Fruit fly (Drosophila melanogaster) whole organism, embryonic: Measurements from ENCODE around the gene CG5435.
A peak's percentile ranks its signal among the peaks of the same experiment; 100 is the strongest.

ENCODE experiments used
- Aef1 ChIP-seq: fragments of 200-800 bp; sonication (Bioruptor generic); IDR thresholded peaks from 3 replicates; pipeline ENCODE4 v1.3.6; 2022; ENCODE audit warnings: missing biosample characterization, missing genetic modification characterization
- CG10431 ChIP-seq: fragments of 200-800 bp; sonication (Bioruptor generic); optimal IDR thresholded peaks from 3 replicates; lab custom pipeline; 2018; ENCODE audit warnings: missing biosample characterization, mild to moderate bottlenecking, missing genetic modification characterization
- CG12219 ChIP-seq: fragments of 200-800 bp; sonication (Bioruptor generic); optimal IDR thresholded peaks from 3 replicates; lab custom pipeline; 2018; ENCODE audit warnings: missing biosample characterization, mild to moderate bottlenecking, missing genetic modification characterization
- CG12659 ChIP-seq: fragments of 200-800 bp; sonication (Bioruptor generic); optimal IDR thresholded peaks from 3 replicates; lab custom pipeline; 2017; ENCODE audit warnings: mild to moderate bottlenecking, missing biosample characterization, missing genetic modification reagents, missing genetic modification characterization
- CG14965 ChIP-seq: fragments of 200-800 bp; sonication (Bioruptor generic); optimal IDR thresholded peaks from 2 replicates; lab custom pipeline; 2016; ENCODE audit warnings: missing biosample characterization, missing genetic modification characterization, borderline replicate concordance
- CG15073 ChIP-seq: fragments of 200-800 bp; sonication (Bioruptor generic); optimal IDR thresholded peaks from 2 replicates; lab custom pipeline; 2016; ENCODE audit warnings: missing biosample characterization, missing genetic modification characterization
- CG15269 ChIP-seq: fragments of 200-800 bp; sonication (Bioruptor generic); optimal IDR thresholded peaks from 2 replicates; lab custom pipeline; 2018; ENCODE audit warnings: missing biosample characterization, mild to moderate bottlenecking, missing genetic modification characterization, moderate library complexity
- CG15601 ChIP-seq: fragments of 200-800 bp; sonication (Bioruptor generic); optimal IDR thresholded peaks from 3 replicates; lab custom pipeline; 2019; ENCODE audit warnings: missing biosample characterization, mild to moderate bottlenecking, missing genetic modification characterization, moderate library complexity
- CG18599 ChIP-seq: fragments of 200-800 bp; sonication (Bioruptor generic); optimal IDR thresholded peaks from 3 replicates; lab custom pipeline; 2017; ENCODE audit warnings: missing biosample characterization, missing genetic modification characterization, mild to moderate bottlenecking, moderate library complexity, missing genetic modification reagents
- CG31441 ChIP-seq: fragments of 200-800 bp; sonication (Bioruptor generic); IDR thresholded peaks from 2 replicates; pipeline ENCODE4 v1.3.6; 2022; ENCODE audit warnings: missing biosample characterization, missing genetic modification characterization
- CG42726 ChIP-seq: fragments of 200-800 bp; sonication (Bioruptor generic); IDR thresholded peaks from 2 replicates; pipeline ENCODE4 v1.3.6; 2022; ENCODE audit warnings: missing biosample characterization, missing genetic modification characterization; ENCODE audit not compliant: partially characterized antibody
- CG5245 ChIP-seq: fragments of 200-800 bp; sonication (Bioruptor generic); optimal IDR thresholded peaks from 3 replicates; lab custom pipeline; 2016; ENCODE audit warnings: missing biosample characterization, missing genetic modification characterization
- CG6175 ChIP-seq: fragments of 200-800 bp; sonication (Bioruptor generic); IDR thresholded peaks from 3 replicates; pipeline ENCODE4 v1.3.6; 2022; ENCODE audit warnings: missing biosample characterization, missing genetic modification characterization
- CG6689 ChIP-seq: fragments of 200-800 bp; sonication (Bioruptor generic); IDR thresholded peaks from 2 replicates; pipeline ENCODE4 v1.3.6; 2022; ENCODE audit warnings: missing biosample characterization, missing genetic modification characterization
- CG7839 ChIP-seq: fragments of 200-800 bp; sonication (Bioruptor generic); optimal IDR thresholded peaks from 3 replicates; lab custom pipeline; 2018; ENCODE audit warnings: missing biosample characterization, mild to moderate bottlenecking, missing genetic modification characterization, moderate library complexity
- CG7928 ChIP-seq: fragments of 200-800 bp; sonication (Bioruptor generic); optimal IDR thresholded peaks from 2 replicates; lab custom pipeline; 2017; ENCODE audit warnings: missing biosample characterization, mild to moderate bottlenecking, missing genetic modification characterization
- CG8290 ChIP-seq, 3 experiments: fragments of 200-800 bp; sonication (Bioruptor generic); optimal IDR thresholded peaks; 2 replicates each; lab custom pipeline; 2016 to 2019; ENCODE audit warnings: missing biosample characterization in 3 of 3, missing genetic modification characterization in 3 of 3, mild to moderate bottlenecking in 2 of 3, moderate library complexity in 1 of 3
- CG8944 ChIP-seq: fragments of 200-800 bp; sonication (Bioruptor generic); optimal IDR thresholded peaks from 3 replicates; lab custom pipeline; 2016; ENCODE audit warnings: missing biosample characterization, missing genetic modification characterization
- CG9932 ChIP-seq: fragments of 200-800 bp; sonication (Bioruptor generic); IDR thresholded peaks from 2 replicates; pipeline ENCODE4 v1.3.6; 2022; ENCODE audit warnings: missing biosample characterization, missing genetic modification characterization
- Deaf1 ChIP-seq: fragments of 200-800 bp; optimal IDR thresholded peaks from 3 replicates; lab custom pipeline; 2019; ENCODE audit warnings: missing biosample characterization, mild to moderate bottlenecking, missing genetic modification characterization, moderate library complexity
- E2f1 ChIP-seq: fragments of 200-800 bp; sonication (Bioruptor generic); IDR thresholded peaks from 2 replicates; pipeline ENCODE4 v1.3.6; 2022; ENCODE audit warnings: missing biosample characterization, missing genetic modification characterization
- Fer1 ChIP-seq: fragments of 200-800 bp; sonication (Bioruptor generic); optimal IDR thresholded peaks from 2 replicates; lab custom pipeline; 2017; ENCODE audit warnings: missing biosample characterization, mild to moderate bottlenecking, missing genetic modification characterization
- Lim3 ChIP-seq: fragments of 200-800 bp; sonication (Bioruptor generic); IDR thresholded peaks from 2 replicates; pipeline ENCODE4 v1.3.6; 2022; ENCODE audit warnings: missing biosample characterization, missing genetic modification characterization
- MBD-R2 ChIP-seq: fragments of 200-800 bp; sonication (Bioruptor generic); IDR thresholded peaks from 2 replicates; pipeline ENCODE4 v1.3.6; 2022; ENCODE audit warnings: missing biosample characterization, missing genetic modification characterization
- Meics ChIP-seq: fragments of 200-800 bp; sonication (Bioruptor generic); optimal IDR thresholded peaks from 2 replicates; lab custom pipeline; 2017; ENCODE audit warnings: missing biosample characterization, mild to moderate bottlenecking, missing genetic modification characterization
- Opbp ChIP-seq: fragments of 200-800 bp; sonication (Bioruptor generic); IDR thresholded peaks from 3 replicates; pipeline ENCODE4 v1.3.6; 2022; ENCODE audit warnings: missing biosample characterization, missing genetic modification characterization; ENCODE audit not compliant: partially characterized antibody
- PHDP ChIP-seq: fragments of 200-800 bp; sonication (Bioruptor generic); optimal IDR thresholded peaks from 3 replicates; lab custom pipeline; 2018; ENCODE audit warnings: missing biosample characterization, mild to moderate bottlenecking, missing genetic modification characterization, moderate library complexity
- Rfx ChIP-seq: fragments of 200-800 bp; sonication (Bioruptor generic); IDR thresholded peaks from 2 replicates; pipeline ENCODE4 v1.3.6; 2022; ENCODE audit warnings: missing biosample characterization, missing genetic modification characterization
- Sox100B ChIP-seq: fragments of 200-800 bp; sonication (Bioruptor generic); optimal IDR thresholded peaks from 3 replicates; lab custom pipeline; 2018; ENCODE audit warnings: missing biosample characterization, mild to moderate bottlenecking, missing genetic modification characterization
- amos ChIP-seq: fragments of 200-800 bp; sonication (Bioruptor generic); IDR thresholded peaks from 2 replicates; pipeline ENCODE4 v1.3.6; 2022; ENCODE audit warnings: missing biosample characterization, missing genetic modification characterization; ENCODE audit not compliant: partially characterized antibody
- ash1 ChIP-seq: fragments of 200-800 bp; sonication (Bioruptor generic); optimal IDR thresholded peaks from 2 replicates; lab custom pipeline; 2018; ENCODE audit warnings: missing biosample characterization, mild to moderate bottlenecking, missing genetic modification characterization
- ato ChIP-seq: fragments of 200-800 bp; sonication (Bioruptor generic); IDR thresholded peaks from 2 replicates; pipeline ENCODE4 v1.3.6; 2022; ENCODE audit warnings: missing biosample characterization, missing genetic modification characterization; ENCODE audit not compliant: partially characterized antibody
- az2 ChIP-seq: fragments of 200-800 bp; sonication (Bioruptor generic); optimal IDR thresholded peaks from 3 replicates; lab custom pipeline; 2016; ENCODE audit warnings: missing biosample characterization, missing genetic modification characterization
- chif ChIP-seq, 2 experiments: fragments of 200-800 bp; sonication (Bioruptor generic); optimal IDR thresholded peaks; 3 replicates each; lab custom pipeline; 2016; ENCODE audit warnings: missing biosample characterization in 2 of 2, missing genetic modification characterization in 2 of 2
- chn ChIP-seq: fragments of 200-800 bp; sonication (Bioruptor generic); optimal IDR thresholded peaks from 2 replicates; lab custom pipeline; 2016; ENCODE audit warnings: missing biosample characterization, missing genetic modification characterization
- dati ChIP-seq: fragments of 200-800 bp; sonication (Bioruptor generic); IDR thresholded peaks from 2 replicates; pipeline ENCODE4 v1.3.6; 2022; ENCODE audit warnings: missing biosample characterization, missing genetic modification characterization
- dm ChIP-seq: fragments of 200-800 bp; sonication (Bioruptor generic); optimal IDR thresholded peaks from 3 replicates; lab custom pipeline; 2016; ENCODE audit warnings: missing biosample characterization, missing genetic modification characterization
- en ChIP-seq: fragments of 200-800 bp; sonication (Bioruptor generic); optimal IDR thresholded peaks from 2 replicates; lab custom pipeline; 2016; ENCODE audit warnings: missing biosample characterization, missing genetic modification characterization
- gem ChIP-seq: fragments of 200-800 bp; sonication (Bioruptor generic); optimal IDR thresholded peaks from 2 replicates; lab custom pipeline; 2019; ENCODE audit warnings: missing biosample characterization, mild to moderate bottlenecking, missing genetic modification characterization, moderate library complexity
- gfzf ChIP-seq: fragments of 200-800 bp; sonication (Bioruptor generic); optimal IDR thresholded peaks from 2 replicates; lab custom pipeline; 2016; ENCODE audit warnings: missing biosample characterization, mild to moderate bottlenecking, missing genetic modification characterization, moderate library complexity
- ind ChIP-seq: fragments of 200-800 bp; sonication (Bioruptor generic); optimal IDR thresholded peaks from 3 replicates; lab custom pipeline; 2016; ENCODE audit warnings: missing biosample characterization, missing genetic modification characterization
- knrl ChIP-seq: fragments of 200-800 bp; sonication (Bioruptor generic); IDR thresholded peaks from 3 replicates; pipeline ENCODE4 v1.3.6; 2022; ENCODE audit warnings: missing biosample characterization, missing genetic modification characterization; ENCODE audit not compliant: partially characterized antibody
- lilli ChIP-seq: fragments of 200-800 bp; sonication (Bioruptor generic); optimal IDR thresholded peaks from 3 replicates; lab custom pipeline; 2016; ENCODE audit warnings: missing biosample characterization, missing genetic modification characterization
- lola ChIP-seq, 3 experiments: fragments of >200 bp in 2 of 3; fragments of 200-800 bp in 1 of 3; sonication (Bioruptor generic) in 1 of 3; optimal IDR thresholded peaks; 2 replicates each; lab custom pipeline; 2017 to 2019; ENCODE audit warnings: missing biosample characterization in 3 of 3, missing genetic modification characterization in 3 of 3, mild to moderate bottlenecking in 1 of 3, moderate library complexity in 1 of 3
- sug ChIP-seq: fragments of 200-800 bp; optimal IDR thresholded peaks from 2 replicates; lab custom pipeline; 2019; ENCODE audit warnings: missing biosample characterization, mild to moderate bottlenecking, missing genetic modification characterization, moderate library complexity
- unpg ChIP-seq: fragments of 200-800 bp; sonication (Bioruptor generic); optimal IDR thresholded peaks from 3 replicates; lab custom pipeline; 2018; ENCODE audit warnings: missing biosample characterization, mild to moderate bottlenecking, missing genetic modification characterization, moderate library complexity
- z ChIP-seq: fragments of 200-800 bp; sonication (Bioruptor generic); IDR thresholded peaks from 3 replicates; pipeline ENCODE4 v1.3.6; 2022; ENCODE audit warnings: missing biosample characterization, missing genetic modification characterization

Gene CG5435

dm6 chr2L:12421793-12422691 lies 8.7 kb downstream of the CG5435 start (continued):
- peak; percentile 96 for TF ChIP-seq CG15073 (GFP tag; lab: Kevin White, UChicago)
- no peak for TF ChIP-seq ind (GFP tag; lab: Kevin White, UChicago)
- peak; percentile 34; the same call in 1 of the 2 replicates for TF ChIP-seq amos (GFP tag; lab: Robert Waterston, UW)
- no peak for TF ChIP-seq dati (GFP tag; lab: Robert Waterston, UW)
- peak; percentile 26 for TF ChIP-seq CG7839 (tag; lab: Kevin White, UChicago)
- peak; percentile 97 for TF ChIP-seq CG15601
- no peak for TF ChIP-seq CG14965 (GFP tag; lab: Kevin White, UChicago)
- no peak for TF ChIP-seq ash1
- peak; percentile 14 for TF ChIP-seq az2 (GFP tag; lab: Kevin White, UChicago)
- TF ChIP-seq CG8290 (GFP tag; optimal IDR thresholded peaks at IDR 0.05; lab: Kevin White, UChicago): no peak
- no peak for TF ChIP-seq CG8290 (tag; optimal IDR thresholded peaks at IDR 0.05; lab: Kevin White, UChicago)
- TF ChIP-seq Opbp (GFP tag; lab: Robert Waterston, UW): 0 out of 3 replicates have a peak, but pooled peaks have one; percentile 11
- no peak for TF ChIP-seq CG7928
- TF ChIP-seq lilli (GFP tag; lab: Kevin White, UChicago): peak; percentile 15
- TF ChIP-seq gfzf (GFP tag; lab: Kevin White, UChicago): no peak
- TF ChIP-seq Deaf1: no peak
- TF ChIP-seq CG42726 (GFP tag; lab: Robert Waterston, UW): no peak
- no peak for TF ChIP-seq CG12219 (GFP tag; lab: Kevin White, UChicago)
- no peak for TF ChIP-seq PHDP (tag; lab: Kevin White, UChicago)
- no peak for TF ChIP-seq dm (GFP tag; lab: Kevin White, UChicago)
- TF ChIP-seq CG10431: no peak
- no peak for TF ChIP-seq chn
- no peak for TF ChIP-seq CG5245 (GFP tag; lab: Kevin White, UChicago)
- peak; percentile 4 for TF ChIP-seq Meics
- 0 out of 2 replicates have a peak, but pooled peaks have one; percentile 7 for TF ChIP-seq MBD-R2 (GFP tag; lab: Robert Waterston, UW)
- 0 out of 2 replicates have a peak, but pooled peaks have one; percentile 13 for TF ChIP-seq CG6689 (GFP tag; lab: Robert Waterston, UW)
- TF ChIP-seq Lim3 (GFP tag; lab: Robert Waterston, UW): no peak
- TF ChIP-seq CG12659 (GFP tag; lab: Kevin White, UChicago): peak; percentile 1
- peak; percentile 27; the same call in 1 of the 2 replicates for TF ChIP-seq E2f1 (GFP tag; lab: Robert Waterston, UW)
- 0 out of 3 replicates have a peak, but pooled peaks have one; percentile 11 for TF ChIP-seq knrl (GFP tag; lab: Robert Waterston, UW)
- TF ChIP-seq gem (tag; lab: Kevin White, UChicago): peak; percentile 37
- no peak for TF ChIP-seq lola (GFP tag; optimal IDR thresholded peaks at IDR 0.05; lab: Kevin White, UChicago)
- peak; percentile 36 for TF ChIP-seq CG15269 (tag; lab: Kevin White, UChicago)
- no peak for TF ChIP-seq CG8944 (GFP tag; lab: Kevin White, UChicago)
- no peak for TF ChIP-seq Aef1 (GFP tag; lab: Robert Waterston, UW)
- TF ChIP-seq Fer1: peak; percentile 3
- TF ChIP-seq Sox100B (GFP tag; lab: Kevin White, UChicago): peak; percentile 8
- peak; percentile 55 for TF ChIP-seq Rfx (GFP tag; lab: Robert Waterston, UW)
- peak; percentile 36; the same call in 1 of the 2 replicates for TF ChIP-seq CG31441 (GFP tag; lab: Robert Waterston, UW)
- TF ChIP-seq chif (GFP tag; optimal IDR thresholded peaks at IDR 0.05; lab: Kevin White, UChicago): no peak
- TF ChIP-seq CG18599: peak; percentile 14
- no peak for TF ChIP-seq ato
- peak; percentile 45 for TF ChIP-seq CG9932
- TF ChIP-seq sug: no peak
- peak; percentile 98 for TF ChIP-seq z
- TF ChIP-seq en (GFP tag; lab: Kevin White, UChicago): no peak
- TF ChIP-seq CG6175: no peak
- TF ChIP-seq unpg (GFP tag; lab: Kevin White, UChicago): no peak
